Fruit fly (Drosophila melanogaster) whole organism, embryonic: ENCODE results near the gene Or67a.

ENCODE experiments used
- Aef1 ChIP-seq: fragments of 200-800 bp; sonication (Bioruptor generic); IDR thresholded peaks from 3 replicates; pipeline ENCODE4 v1.3.6; 2022; ENCODE audit warnings: missing biosample characterization, missing genetic modification characterization
- Asciz ChIP-seq: fragments of 200-800 bp; sonication (Bioruptor generic); optimal IDR thresholded peaks from 2 replicates; lab custom pipeline; 2017; ENCODE audit warnings: missing biosample characterization, mild to moderate bottlenecking, missing genetic modification characterization, missing genetic modification reagents
- Awh ChIP-seq: fragments of 200-800 bp; sonication (Bioruptor generic); IDR thresholded peaks from 2 replicates; pipeline ENCODE4, ENCODE4 v1.3.6; 2022; ENCODE audit warnings: missing biosample characterization, missing genetic modification characterization
- CG10321 ChIP-seq: fragments of 200-800 bp; sonication (Bioruptor generic); IDR thresholded peaks from 2 replicates; pipeline ENCODE4 v1.3.6; 2022; ENCODE audit warnings: missing biosample characterization, missing genetic modification characterization
- CG10366 ChIP-seq: fragments of 200-800 bp; sonication (Bioruptor generic); IDR thresholded peaks from 2 replicates; pipeline ENCODE4 v1.3.6; 2022; ENCODE audit warnings: missing biosample characterization, missing genetic modification characterization
- CG11247 ChIP-seq: fragments of 200-800 bp; sonication (Bioruptor generic); IDR thresholded peaks from 2 replicates; pipeline ENCODE4 v1.3.6; 2022; ENCODE audit warnings: missing biosample characterization, missing genetic modification characterization
- CG11398 ChIP-seq: fragments of 200-800 bp; sonication (Bioruptor generic); optimal IDR thresholded peaks from 2 replicates; lab custom pipeline; 2016; ENCODE audit warnings: missing biosample characterization, missing genetic modification characterization
- CG12104 ChIP-seq: fragments of 200-800 bp; sonication (Bioruptor generic); optimal IDR thresholded peaks from 3 replicates; lab custom pipeline; 2016; ENCODE audit warnings: missing biosample characterization, missing genetic modification characterization
- CG12155 ChIP-seq: fragments of 200-800 bp; sonication (Bioruptor generic); optimal IDR thresholded peaks from 3 replicates; lab custom pipeline; 2016; ENCODE audit warnings: missing biosample characterization, missing genetic modification characterization
- CG13894 ChIP-seq: fragments of 200-800 bp; sonication (Bioruptor generic); optimal IDR thresholded peaks from 3 replicates; lab custom pipeline; 2018; ENCODE audit warnings: missing biosample characterization, mild to moderate bottlenecking, missing genetic modification characterization, moderate library complexity
- CG14667 ChIP-seq: fragments of 200-800 bp; sonication (Bioruptor generic); IDR thresholded peaks from 2 replicates; pipeline ENCODE4 v1.3.6; 2022; ENCODE audit warnings: missing biosample characterization, missing genetic modification characterization
- CG14710 ChIP-seq: fragments of 200-800 bp; sonication (Bioruptor generic); optimal IDR thresholded peaks from 3 replicates; lab custom pipeline; 2019; ENCODE audit warnings: missing biosample characterization, mild to moderate bottlenecking, missing genetic modification characterization, moderate library complexity
- CG1603 ChIP-seq: fragments of 200-800 bp; sonication (Bioruptor generic); optimal IDR thresholded peaks from 2 replicates; lab custom pipeline; 2019; ENCODE audit warnings: missing biosample characterization, mild to moderate bottlenecking, missing genetic modification characterization, moderate library complexity
- CG17359 ChIP-seq: fragments of 200-800 bp; sonication (Bioruptor generic); optimal IDR thresholded peaks from 3 replicates; lab custom pipeline; 2018; ENCODE audit warnings: missing biosample characterization, mild to moderate bottlenecking, missing genetic modification characterization, moderate library complexity
- CG18476 ChIP-seq: fragments of 200-800 bp; sonication (Bioruptor generic); optimal IDR thresholded peaks from 2 replicates; lab custom pipeline; 2016; ENCODE audit warnings: missing biosample characterization, mild to moderate bottlenecking, missing genetic modification characterization
- CG2116 ChIP-seq: fragments of 200-800 bp; sonication (Bioruptor generic); optimal IDR thresholded peaks from 3 replicates; lab custom pipeline; 2018; ENCODE audit warnings: missing biosample characterization, mild to moderate bottlenecking, missing genetic modification characterization
- CG4730 ChIP-seq: fragments of 200-800 bp; sonication (Bioruptor generic); IDR thresholded peaks from 2 replicates; pipeline ENCODE4 v1.3.6; 2022; ENCODE audit warnings: missing biosample characterization, missing genetic modification characterization
- CG6254 ChIP-seq: fragments of 200-800 bp; sonication (Bioruptor generic); optimal IDR thresholded peaks from 3 replicates; lab custom pipeline; 2017; ENCODE audit warnings: mild to moderate bottlenecking, missing biosample characterization, missing genetic modification reagents, missing genetic modification characterization
- CG6272 ChIP-seq: fragments of 200-800 bp; sonication (Bioruptor generic); IDR thresholded peaks from 2 replicates; pipeline ENCODE4 v1.3.6; 2022; ENCODE audit warnings: missing biosample characterization, missing genetic modification characterization
- CG9797 ChIP-seq: fragments of 200-800 bp; sonication (Bioruptor generic); optimal IDR thresholded peaks from 3 replicates; lab custom pipeline; 2018; ENCODE audit warnings: missing biosample characterization, mild to moderate bottlenecking, missing genetic modification characterization
- CHES-1-like ChIP-seq: fragments of 200-800 bp; sonication (Bioruptor generic); optimal IDR thresholded peaks from 2 replicates; lab custom pipeline; 2016; ENCODE audit warnings: missing biosample characterization, missing genetic modification characterization
- Chrac-16 ChIP-seq: fragments of 200-800 bp; sonication (Bioruptor generic); optimal IDR thresholded peaks from 3 replicates; lab custom pipeline; 2016; ENCODE audit warnings: missing biosample characterization, missing genetic modification characterization
- Dbx ChIP-seq: fragments of 200-800 bp; sonication (Bioruptor generic); IDR thresholded peaks from 3 replicates; pipeline ENCODE4 v1.3.6; 2022; ENCODE audit warnings: missing biosample characterization, missing genetic modification characterization
- E2f2 ChIP-seq: fragments of 200-800 bp; sonication (Bioruptor generic); IDR thresholded peaks from 2 replicates; pipeline ENCODE4 v1.3.6; 2022; ENCODE audit warnings: missing biosample characterization, missing genetic modification characterization
- HmgD ChIP-seq: fragments of 200-800 bp; sonication (Bioruptor generic); optimal IDR thresholded peaks from 3 replicates; lab custom pipeline; 2016; ENCODE audit warnings: missing biosample characterization, missing genetic modification characterization
- Hr51 ChIP-seq, 2 experiments: fragments of 200-800 bp; sonication (Bioruptor generic); optimal IDR thresholded peaks; 2 replicates in 1 of 2; 3 replicates in 1 of 2; lab custom pipeline; 2016 to 2018; ENCODE audit warnings: missing biosample characterization in 2 of 2, missing genetic modification characterization in 2 of 2, mild to moderate bottlenecking in 1 of 2, moderate library complexity in 1 of 2
- Lpt ChIP-seq: fragments of >200 bp; optimal IDR thresholded peaks from 2 replicates; lab custom pipeline; 2018; ENCODE audit warnings: missing biosample characterization, missing genetic modification characterization
- MESR4 ChIP-seq: fragments of 200-800 bp; sonication (Bioruptor generic); optimal IDR thresholded peaks from 2 replicates; lab custom pipeline; 2018; ENCODE audit warnings: missing biosample characterization, mild to moderate bottlenecking, missing genetic modification characterization, moderate library complexity
- NC2β ChIP-seq: fragments of 200-800 bp; sonication (Bioruptor generic); optimal IDR thresholded peaks from 2 replicates; lab custom pipeline; 2016; ENCODE audit warnings: missing biosample characterization, missing genetic modification characterization
- Sox102F ChIP-seq: fragments of 200-800 bp; sonication (Bioruptor generic); optimal IDR thresholded peaks from 2 replicates; lab custom pipeline; 2018; ENCODE audit warnings: missing biosample characterization, mild to moderate bottlenecking, missing genetic modification characterization, moderate library complexity
- Stat92E ChIP-seq, 3 experiments: fragments of >200 bp in 2 of 3; fragments of 200-800 bp in 1 of 3; sonication (Bioruptor generic) in 1 of 3; optimal IDR thresholded peaks; 2 replicates each; lab custom pipeline; 2017 to 2019; ENCODE audit warnings: missing biosample characterization in 3 of 3, missing genetic modification characterization in 3 of 3, mild to moderate bottlenecking in 1 of 3, moderate library complexity in 1 of 3
- Tbp ChIP-seq: fragments of >200 bp; optimal IDR thresholded peaks from 2 replicates; lab custom pipeline; 2018; ENCODE audit warnings: missing biosample characterization, missing genetic modification characterization
- Xbp1 ChIP-seq: fragments of 200-800 bp; sonication (Bioruptor generic); optimal IDR thresholded peaks from 3 replicates; lab custom pipeline; 2016; ENCODE audit warnings: missing biosample characterization, mild to moderate bottlenecking, missing genetic modification characterization
- al ChIP-seq: fragments of 200-800 bp; sonication (Bioruptor generic); IDR thresholded peaks from 2 replicates; pipeline ENCODE4 v1.3.6; 2022; ENCODE audit warnings: missing biosample characterization, missing genetic modification characterization
- ap ChIP-seq: fragments of 200-800 bp; sonication (Bioruptor generic); IDR thresholded peaks from 2 replicates; pipeline ENCODE4 v1.3.6; 2022; ENCODE audit warnings: missing biosample characterization, missing genetic modification characterization
- bbx ChIP-seq: fragments of 200-800 bp; sonication (Bioruptor generic); IDR thresholded peaks from 2 replicates; pipeline ENCODE4 v1.3.6; 2022; ENCODE audit warnings: missing biosample characterization, missing genetic modification characterization; ENCODE audit not compliant: partially characterized antibody
- btn ChIP-seq: fragments of 200-800 bp; sonication (Bioruptor generic); optimal IDR thresholded peaks from 2 replicates; lab custom pipeline; 2016; ENCODE audit warnings: missing biosample characterization, missing genetic modification characterization
- cg ChIP-seq: fragments of 200-800 bp; sonication (Bioruptor generic); optimal IDR thresholded peaks from 3 replicates; lab custom pipeline; 2019; ENCODE audit warnings: missing biosample characterization, mild to moderate bottlenecking, missing genetic modification characterization, moderate library complexity
- crc ChIP-seq: fragments of 200-800 bp; sonication (Bioruptor generic); optimal IDR thresholded peaks from 2 replicates; lab custom pipeline; 2016; ENCODE audit warnings: missing biosample characterization, missing genetic modification characterization
- fd96Cb ChIP-seq: fragments of 200-800 bp; sonication (Bioruptor generic); optimal IDR thresholded peaks from 2 replicates; lab custom pipeline; 2018; ENCODE audit warnings: missing biosample characterization, mild to moderate bottlenecking, missing genetic modification characterization, moderate library complexity
- gem ChIP-seq: fragments of 200-800 bp; sonication (Bioruptor generic); optimal IDR thresholded peaks from 2 replicates; lab custom pipeline; 2019; ENCODE audit warnings: missing biosample characterization, mild to moderate bottlenecking, missing genetic modification characterization, moderate library complexity
- gsb-n ChIP-seq: fragments of 200-800 bp; sonication (Bioruptor generic); optimal IDR thresholded peaks from 3 replicates; lab custom pipeline; 2018; ENCODE audit warnings: missing biosample characterization, mild to moderate bottlenecking, missing genetic modification characterization
- hbn ChIP-seq: fragments of 200-800 bp; sonication (Bioruptor generic); IDR thresholded peaks from 2 replicates; pipeline ENCODE4 v1.3.6; 2022; ENCODE audit warnings: missing biosample characterization, missing genetic modification characterization; ENCODE audit not compliant: partially characterized antibody
- hkb ChIP-seq, 2 experiments: fragments of 200-800 bp in 1 of 2; fragments of >200 bp in 1 of 2; sonication (Bioruptor generic) in 1 of 2; IDR thresholded peaks in 1 of 2; optimal IDR thresholded peaks in 1 of 2; 2 replicates each; pipeline versions ENCODE4 v1.3.6 to Lab custom; 2017 to 2022; ENCODE audit warnings: missing biosample characterization in 1 of 2, missing genetic modification characterization in 1 of 2
- lilli ChIP-seq: fragments of 200-800 bp; sonication (Bioruptor generic); optimal IDR thresholded peaks from 3 replicates; lab custom pipeline; 2016; ENCODE audit warnings: missing biosample characterization, missing genetic modification characterization
- nerfin-1 ChIP-seq: fragments of 200-800 bp; sonication (Bioruptor generic); optimal IDR thresholded peaks from 3 replicates; lab custom pipeline; 2019; ENCODE audit warnings: missing biosample characterization, mild to moderate bottlenecking, missing genetic modification characterization, moderate library complexity
- pita ChIP-seq: fragments of 200-800 bp; sonication (Bioruptor generic); optimal IDR thresholded peaks from 2 replicates; lab custom pipeline; 2017; ENCODE audit warnings: missing biosample characterization, mild to moderate bottlenecking, missing genetic modification characterization
- pnt ChIP-seq: fragments of 200-800 bp; sonication (Bioruptor generic); optimal IDR thresholded peaks from 3 replicates; lab custom pipeline; 2016; ENCODE audit warnings: missing biosample characterization, missing genetic modification characterization
- ssp ChIP-seq: fragments of 200-800 bp; sonication (Bioruptor generic); IDR thresholded peaks from 2 replicates; pipeline ENCODE4 v1.3.6; 2022; ENCODE audit warnings: missing biosample characterization, missing genetic modification characterization
- stwl ChIP-seq: fragments of 200-800 bp; sonication (Bioruptor generic); optimal IDR thresholded peaks from 3 replicates; lab custom pipeline; 2018; ENCODE audit warnings: missing biosample characterization, mild to moderate bottlenecking, missing genetic modification characterization, moderate library complexity
- zfh2 ChIP-seq: fragments of 200-800 bp; sonication (Bioruptor generic); optimal IDR thresholded peaks from 2 replicates; lab custom pipeline; 2016; ENCODE audit warnings: missing biosample characterization, missing genetic modification characterization

Or67a gene

dm6 chr3L:9487586-9487985 lies 41.3 kb upstream of the Or67a start, which contains the start of gene pall (continued):
- TF ChIP-seq Lpt (GFP tag; lab: Kevin White, UChicago) (no peak), HmgD (GFP tag; lab: Kevin White, UChicago) (no peak), Awh (GFP tag; lab: Robert Waterston, UW) (no peak), CG13894 (tag; lab: Kevin White, UChicago) (no peak), CG12155 (GFP tag; lab: Kevin White, UChicago) (no peak), al (GFP tag; lab: Robert Waterston, UW) (no peak), Xbp1 (GFP tag; lab: Kevin White, UChicago) (no peak), cg (no peak), CG11247 (GFP tag; lab: Robert Waterston, UW) (no peak), CG18476 (GFP tag; lab: Kevin White, UChicago) (no peak), bbx (no peak; the same call in 1 of the 2 replicates), CG14667 (GFP tag; lab: Robert Waterston, UW) (no peak), crc (GFP tag; lab: Kevin White, UChicago) (no peak), Stat92E (GFP tag; optimal IDR thresholded peaks at IDR 0.05; lab: Kevin White, UChicago) (peak in 1 of 3 experiments; percentile 56), CG4730 (no peak), nerfin-1 (tag; lab: Kevin White, UChicago) (peak; percentile 88), gsb-n (tag; lab: Kevin White, UChicago) (no peak), Tbp (no peak), zfh2 (GFP tag; lab: Kevin White, UChicago) (no peak), Hr51 (GFP tag; optimal IDR thresholded peaks at IDR 0.05; lab: Kevin White, UChicago) (no peak), CG17359 (tag; lab: Kevin White, UChicago) (no peak), ssp (GFP tag; lab: Robert Waterston, UW) (no peak), NC2β (no peak), CG12104 (no peak), CG14710 (tag; lab: Kevin White, UChicago) (peak; percentile 32), CG11398 (GFP tag; lab: Kevin White, UChicago) (no peak), ap (GFP tag; lab: Robert Waterston, UW) (no peak), CG10321 (GFP tag; lab: Robert Waterston, UW) (no peak), fd96Cb (tag; lab: Kevin White, UChicago) (no peak), stwl (tag; lab: Kevin White, UChicago) (peak; percentile 79), Chrac-16 (GFP tag; lab: Kevin White, UChicago) (no peak), Aef1 (GFP tag; lab: Robert Waterston, UW) (no peak), lilli (no peak), btn (GFP tag; lab: Kevin White, UChicago) (no peak), pita (GFP tag; lab: Kevin White, UChicago) (no peak), CG1603 (tag; lab: Kevin White, UChicago) (no peak), CG6272 (GFP tag; lab: Robert Waterston, UW) (no peak), CG6254 (no peak), Asciz (GFP tag; lab: Kevin White, UChicago) (no peak), E2f2 (GFP tag; lab: Robert Waterston, UW) (peak; percentile 57; the same call in 1 of the 2 replicates), CG9797 (GFP tag; lab: Kevin White, UChicago) (peak; percentile 76), MESR4 (peak; percentile 85), pnt (GFP tag; lab: Kevin White, UChicago) (no peak), Sox102F (GFP tag; lab: Kevin White, UChicago) (no peak), gem (no peak), CG2116 (GFP tag; lab: Kevin White, UChicago) (no peak), Dbx (GFP tag; lab: Robert Waterston, UW) (no peak), CG10366 (GFP tag; lab: Robert Waterston, UW) (no peak), hbn (GFP tag; lab: Robert Waterston, UW) (peak; percentile 33; the same call in 1 of the 2 replicates), CHES-1-like (no peak), hkb (optimal IDR thresholded peaks at IDR 0.05; lab: Kevin White, UChicago) (no peak), hkb (GFP tag; IDR thresholded peaks at IDR 0.05; lab: Robert Waterston, UW) (no peak; the same call in 1 of the 2 replicates)
